Worm (Caenorhabditis elegans) whole organism, L2 larva: ENCODE results near the gene B0284.3.

Experiments used
- C34F6.9 ChIP-seq: fragments of 150-350 bp; optimal IDR thresholded peaks from 2 replicates; lab custom pipeline; 2014; ENCODE audit warnings: missing biosample characterization, missing genetic modification characterization
- F13H6.1 ChIP-seq: sonication (generic microtip); optimal IDR thresholded peaks from 2 replicates; lab custom pipeline; 2016; ENCODE audit warnings: missing genetic modification characterization, missing compliant biosample characterization
- R02D3.7 ChIP-seq: fragments of 150-350 bp; optimal IDR thresholded peaks from 2 replicates; lab custom pipeline; 2014; ENCODE audit warnings: missing biosample characterization, missing genetic modification characterization
- Y55F3AM.14 ChIP-seq: fragments of 200-800 bp; sonication (Bioruptor generic); optimal IDR thresholded peaks from 2 replicates; lab custom pipeline; 2018; ENCODE audit warnings: mild to moderate bottlenecking, missing genetic modification characterization, missing compliant biosample characterization
- ZK546.5 ChIP-seq: sonication (generic microtip); optimal IDR thresholded peaks from 2 replicates; lab custom pipeline; 2017; ENCODE audit warnings: missing biosample characterization, missing genetic modification characterization
- alr-1 ChIP-seq: fragments of 150-350 bp; optimal IDR thresholded peaks from 2 replicates; lab custom pipeline; 2014; ENCODE audit warnings: missing biosample characterization, missing genetic modification characterization
- aly-2 ChIP-seq: fragments of 150-350 bp; optimal IDR thresholded peaks from 2 replicates; lab custom pipeline; 2014; ENCODE audit warnings: missing biosample characterization, missing genetic modification characterization
- ama-1 ChIP-seq: fragments of 150-350 bp; optimal IDR thresholded peaks from 2 replicates; lab custom pipeline; 2018; ENCODE audit warnings: inconsistent platforms
- blmp-1 ChIP-seq: sonication (generic microtip); optimal IDR thresholded peaks from 2 replicates; lab custom pipeline; 2017; ENCODE audit warnings: missing genetic modification characterization, mild to moderate bottlenecking, missing compliant biosample characterization, antibody characterized with exemption, moderate library complexity; ENCODE audit not compliant: insufficient read depth
- ceh-16 ChIP-seq: fragments of 150-350 bp; optimal IDR thresholded peaks from 2 replicates; lab custom pipeline; 2014; ENCODE audit warnings: missing biosample characterization, missing genetic modification characterization
- ceh-82 ChIP-seq: fragments of 150-350 bp; optimal IDR thresholded peaks from 2 replicates; lab custom pipeline; 2014; ENCODE audit warnings: missing biosample characterization, missing genetic modification characterization
- crh-2 ChIP-seq: sonication (generic microtip); optimal IDR thresholded peaks from 2 replicates; lab custom pipeline; 2017; ENCODE audit warnings: missing biosample characterization, missing genetic modification characterization
- dmd-4 ChIP-seq: sonication (generic microtip); optimal IDR thresholded peaks from 2 replicates; lab custom pipeline; 2017; ENCODE audit warnings: missing biosample characterization, missing genetic modification characterization
- egl-27 ChIP-seq: sonication (generic microtip); optimal IDR thresholded peaks from 3 replicates; lab custom pipeline; 2017; ENCODE audit warnings: missing biosample characterization, missing genetic modification reagents, missing genetic modification characterization
- elt-1 ChIP-seq: fragments of 150-350 bp; optimal IDR thresholded peaks from 2 replicates; lab custom pipeline; 2014; ENCODE audit warnings: missing biosample characterization, missing genetic modification characterization
- fos-1 ChIP-seq: fragments of 150-350 bp; optimal IDR thresholded peaks from 2 replicates; lab custom pipeline; 2014; ENCODE audit warnings: missing biosample characterization, missing genetic modification characterization
- gmeb-1 ChIP-seq: fragments of 150-350 bp; optimal IDR thresholded peaks from 2 replicates; lab custom pipeline; 2014; ENCODE audit warnings: missing biosample characterization, missing genetic modification characterization
- lin-13 ChIP-seq: fragments of 150-350 bp; optimal IDR thresholded peaks from 2 replicates; lab custom pipeline; 2014; ENCODE audit warnings: missing biosample characterization, missing genetic modification reagents, missing genetic modification characterization
- lin-39 ChIP-seq: fragments of 150-350 bp; optimal IDR thresholded peaks from 2 replicates; lab custom pipeline; 2014; ENCODE audit warnings: missing biosample characterization, missing genetic modification reagents, missing genetic modification characterization
- lsy-2 ChIP-seq, 2 experiments: fragments of 150-350 bp in 1 of 2; sonication (generic microtip) in 1 of 2; optimal IDR thresholded peaks; 2 replicates each; lab custom pipeline; 2014 to 2017; ENCODE audit warnings: missing biosample characterization in 2 of 2, missing genetic modification characterization in 2 of 2
- mab-5 ChIP-seq: fragments of 150-350 bp; optimal IDR thresholded peaks from 2 replicates; lab custom pipeline; 2014; ENCODE audit warnings: missing biosample characterization, missing genetic modification characterization
- mbf-1 ChIP-seq: sonication (generic microtip); optimal IDR thresholded peaks from 2 replicates; lab custom pipeline; 2017; ENCODE audit warnings: missing biosample characterization, missing genetic modification characterization
- mdl-1 ChIP-seq, 2 experiments: fragments of 150-350 bp in 1 of 2; sonication (generic microtip) in 1 of 2; optimal IDR thresholded peaks; 2 replicates each; lab custom pipeline; 2017; ENCODE audit warnings: missing biosample characterization in 2 of 2, missing genetic modification characterization in 2 of 2
- nhr-10 ChIP-seq: sonication (generic microtip); optimal IDR thresholded peaks from 2 replicates; lab custom pipeline; 2017; ENCODE audit warnings: missing biosample characterization, missing genetic modification characterization
- nhr-11 ChIP-seq: fragments of 150-350 bp; optimal IDR thresholded peaks from 2 replicates; lab custom pipeline; 2014; ENCODE audit warnings: missing biosample characterization, missing genetic modification characterization
- nhr-12 ChIP-seq: fragments of 150-350 bp; optimal IDR thresholded peaks from 2 replicates; lab custom pipeline; 2014; ENCODE audit warnings: missing biosample characterization, missing genetic modification characterization
- nhr-129 ChIP-seq: fragments of 150-350 bp; optimal IDR thresholded peaks from 2 replicates; lab custom pipeline; 2014; ENCODE audit warnings: missing biosample characterization, missing genetic modification characterization
- nhr-21 ChIP-seq: fragments of 150-350 bp; optimal IDR thresholded peaks from 2 replicates; lab custom pipeline; 2014; ENCODE audit warnings: missing biosample characterization, missing genetic modification characterization
- nhr-23 ChIP-seq: fragments of 150-350 bp; optimal IDR thresholded peaks from 2 replicates; lab custom pipeline; 2014; ENCODE audit warnings: missing biosample characterization, missing genetic modification reagents, missing genetic modification characterization
- nhr-237 ChIP-seq: fragments of 150-350 bp; optimal IDR thresholded peaks from 2 replicates; lab custom pipeline; 2014; ENCODE audit warnings: missing biosample characterization, missing genetic modification characterization
- nhr-25 ChIP-seq: fragments of 150-350 bp; sonication (generic microtip); optimal IDR thresholded peaks from 3 replicates; lab custom pipeline; 2014; ENCODE audit warnings: missing biosample characterization, missing genetic modification characterization
- peb-1 ChIP-seq: fragments of 150-350 bp; optimal IDR thresholded peaks from 2 replicates; lab custom pipeline; 2014; ENCODE audit warnings: missing biosample characterization, missing genetic modification characterization
- sem-4 ChIP-seq: fragments of 150-350 bp; optimal IDR thresholded peaks from 2 replicates; lab custom pipeline; 2014; ENCODE audit warnings: missing biosample characterization, missing genetic modification reagents, missing genetic modification characterization
- skn-1 ChIP-seq: sonication (generic microtip); optimal IDR thresholded peaks from 2 replicates; lab custom pipeline; 2017; ENCODE audit warnings: missing biosample characterization, missing genetic modification characterization
- sma-3 ChIP-seq: sonication (generic microtip); optimal IDR thresholded peaks from 2 replicates; lab custom pipeline; 2016; ENCODE audit warnings: missing genetic modification reagents, missing genetic modification characterization, missing compliant biosample characterization
- sma-9 ChIP-seq, 2 experiments: fragments of 150-350 bp in 1 of 2; sonication (generic microtip) in 1 of 2; optimal IDR thresholded peaks; 2 replicates each; lab custom pipeline; 2014 to 2016; ENCODE audit warnings: missing genetic modification characterization in 2 of 2, mild to moderate bottlenecking in 1 of 2, missing biosample characterization in 1 of 2, missing compliant biosample characterization in 1 of 2, missing genetic modification reagents in 1 of 2, moderate library complexity in 1 of 2
- snpc-4 ChIP-seq: fragments of 150-350 bp; optimal IDR thresholded peaks from 2 replicates; lab custom pipeline; 2014; ENCODE audit warnings: missing biosample characterization, missing genetic modification characterization
- unc-39 ChIP-seq: fragments of 150-350 bp; optimal IDR thresholded peaks from 2 replicates; lab custom pipeline; 2014; ENCODE audit warnings: missing biosample characterization, missing genetic modification characterization
- unc-55 ChIP-seq: fragments of 150-350 bp; sonication (generic microtip); optimal IDR thresholded peaks from 3 replicates; lab custom pipeline; 2014; ENCODE audit warnings: missing biosample characterization, missing genetic modification reagents, missing genetic modification characterization
- unc-62 ChIP-seq: fragments of 150-350 bp; optimal IDR thresholded peaks from 2 replicates; lab custom pipeline; 2014; ENCODE audit warnings: missing biosample characterization, missing genetic modification reagents, missing genetic modification characterization
- zag-1 ChIP-seq: fragments of 150-350 bp; optimal IDR thresholded peaks from 2 replicates; lab custom pipeline; 2014; ENCODE audit warnings: missing biosample characterization, missing genetic modification characterization
- ztf-1 ChIP-seq: fragments of 200-800 bp; sonication (Bioruptor generic); conservative IDR thresholded peaks from 2 replicates; pipeline ENCODE4 v1.3.6; 2022; ENCODE audit warnings: missing genetic modification characterization, missing compliant biosample characterization
- ztf-11 ChIP-seq: sonication (generic microtip); optimal IDR thresholded peaks from 2 replicates; lab custom pipeline; 2017; ENCODE audit warnings: missing biosample characterization, missing genetic modification characterization
- ztf-4 ChIP-seq: fragments of 150-350 bp; optimal IDR thresholded peaks from 2 replicates; lab custom pipeline; 2014; ENCODE audit warnings: missing biosample characterization, missing genetic modification characterization

The B0284.3 gene

ce11 chrIII:4413099-4413498, 33.5 kb upstream of the B0284.3 start, which contains the start of gene mpc-1:
Gene mpc-1 (plus strand): TSS chrIII:4413457.
- TF ChIP-seq lin-39 (tag; lab: Kevin White, UChicago) (no peak), unc-39 (tag; lab: Kevin White, UChicago) (no peak), skn-1 (tag; lab: Kevin White, UChicago) (peak; percentile 59), fos-1 (tag; lab: Kevin White, UChicago) (peak; percentile 91), ztf-11 (tag; lab: Kevin White, UChicago) (no peak), nhr-25 (tag; lab: Kevin White, UChicago) (no peak), mdl-1 (tag; optimal IDR thresholded peaks at IDR 0.05; lab: Kevin White, UChicago) (peak in 1 of 2 experiments; percentile 22), gmeb-1 (no peak), nhr-12 (tag; lab: Kevin White, UChicago) (no peak), mbf-1 (no peak), crh-2 (tag; lab: Kevin White, UChicago) (peak; percentile 54), unc-62 (GFP tag; lab: Kevin White, UChicago) (no peak), dmd-4 (no peak), ceh-82 (no peak), ztf-4 (tag; lab: Kevin White, UChicago) (no peak), nhr-11 (no peak), blmp-1 (no peak), sma-9 (GFP tag; optimal IDR thresholded peaks at IDR 0.05; lab: Kevin White, UChicago) (peak; percentile 37), sma-9 (tag; optimal IDR thresholded peaks at IDR 0.05; lab: Kevin White, UChicago) (no peak), zag-1 (tag; lab: Kevin White, UChicago) (no peak), ama-1 (lab: Kevin White, UChicago) (no peak)

- TF ChIP-seq elt-1 (no peak), dmd-4 (no peak), lin-39 (tag; lab: Kevin White, UChicago) (no peak), ZK546.5 (tag; lab: Kevin White, UChicago) (no peak), sma-3 (GFP tag; lab: Kevin White, UChicago) (no peak), nhr-237 (tag; lab: Kevin White, UChicago) (no peak), fos-1 (tag; lab: Kevin White, UChicago) (peak; percentile 18), lin-13 (GFP tag; lab: Kevin White, UChicago) (peak; percentile 43), lsy-2 (tag; optimal IDR thresholded peaks at IDR 0.05; lab: Kevin White, UChicago) (peak in 1 of 2 experiments; percentile 54), unc-55 (GFP tag; lab: Kevin White, UChicago) (peak; percentile 12), mbf-1 (no peak), mdl-1 (tag; optimal IDR thresholded peaks at IDR 0.05; lab: Kevin White, UChicago) (no peak), peb-1 (tag; lab: Kevin White, UChicago) (no peak), aly-2 (tag; lab: Kevin White, UChicago) (no peak), nhr-10 (tag; lab: Kevin White, UChicago) (no peak), blmp-1 (no peak), nhr-25 (tag; lab: Kevin White, UChicago) (no peak), crh-2 (tag; lab: Kevin White, UChicago) (peak; percentile 22), nhr-129 (tag; lab: Kevin White, UChicago) (peak; percentile 64), skn-1 (tag; lab: Kevin White, UChicago) (no peak), sma-9 (GFP tag; optimal IDR thresholded peaks at IDR 0.05; lab: Kevin White, UChicago) (peak; percentile 95), sma-9 (tag; optimal IDR thresholded peaks at IDR 0.05; lab: Kevin White, UChicago) (no peak), C34F6.9 (tag; lab: Kevin White, UChicago) (peak; percentile 57), ztf-1 (no peak), ceh-16 (tag; lab: Kevin White, UChicago) (no peak), gmeb-1 (no peak), ztf-4 (tag; lab: Kevin White, UChicago) (no peak), R02D3.7 (tag; lab: Kevin White, UChicago) (no peak), F13H6.1 (tag; lab: Kevin White, UChicago) (peak; percentile 59), egl-27 (tag; lab: Kevin White, UChicago) (no peak), alr-1 (tag; lab: Kevin White, UChicago) (no peak), nhr-11 (no peak), ama-1 (lab: Kevin White, UChicago) (no peak), nhr-21 (no peak), snpc-4 (peak; percentile 26), nhr-23 (tag; lab: Kevin White, UChicago) (no peak), mab-5 (tag; lab: Kevin White, UChicago) (no peak), Y55F3AM.14 (no peak), sem-4 (tag; lab: Kevin White, UChicago) (no peak)
- TF ChIP-seq, all 48 proteins: peak for 10
Measured at ce11 chrIII:4412108-4413009, 32.7 kb upstream of the B0284.3 start.
